Fruit fly (Drosophila melanogaster): ENCODE measurements around the gene CG6908.

Gene CG6908

dm6 chr3R:11694311-11695305 is 4.8 kb upstream of the CG6908 start, which contains the start of gene Fer3 (continued):
- TF ChIP-seq CG1647 (GFP tag; optimal IDR thresholded peaks at IDR 0.05), result no peak

- TF ChIP-seq sd (tag; optimal IDR thresholded peaks at IDR 0.05), result peak; percentile 6
- no peak for TF ChIP-seq nau (GFP tag; optimal IDR thresholded peaks at IDR 0.05)
- TF ChIP-seq CG8765 (GFP tag; IDR thresholded peaks at IDR 0.05), result no peak
- TF ChIP-seq CG4820 (GFP tag; optimal IDR thresholded peaks at IDR 0.05), result no peak
- peak; percentile 72 for TF ChIP-seq pros (GFP tag; optimal IDR thresholded peaks at IDR 0.05)
- no peak for TF ChIP-seq ems (GFP tag; optimal IDR thresholded peaks at IDR 0.05)
- TF ChIP-seq CG12942 (GFP tag; optimal IDR thresholded peaks at IDR 0.05), result no peak
- no peak for TF ChIP-seq Pdp1 (GFP tag; optimal IDR thresholded peaks at IDR 0.05)
- TF ChIP-seq CG7357 (GFP tag; IDR thresholded peaks at IDR 0.05), result no peak
- no peak for TF ChIP-seq Hr39 (optimal IDR thresholded peaks at IDR 0.05)
- TF ChIP-seq nerfin-1 (tag; optimal IDR thresholded peaks at IDR 0.05), result peak; percentile 94
- no peak for TF ChIP-seq CG4707 (GFP tag; optimal IDR thresholded peaks at IDR 0.05)
- TF ChIP-seq gsb-n (tag; optimal IDR thresholded peaks at IDR 0.05), result peak; percentile 89
- TF ChIP-seq klu (GFP tag; IDR thresholded peaks at IDR 0.05), result no peak
- TF ChIP-seq sens (GFP tag), result peak; percentile 54
- TF ChIP-seq oc (tag; optimal IDR thresholded peaks at IDR 0.05), result peak; percentile 27
- no peak for TF ChIP-seq Dbx (GFP tag; IDR thresholded peaks at IDR 0.05)
- TF ChIP-seq CG3281 (GFP tag; optimal IDR thresholded peaks at IDR 0.05), result no peak
- no peak for TF ChIP-seq CG8388 (GFP tag; optimal IDR thresholded peaks at IDR 0.05)
Measured at dm6 chr3R:11692504-11692903, 2.7 kb upstream of the CG6908 start.

dm6 chr3R:11691747-11692146 is 1.9 kb upstream of the CG6908 start, which contains the start of gene CG18765:
CG18765 (minus strand) TSS chr3R:11691799.
- no peak for TF ChIP-seq cg (GFP tag; optimal IDR thresholded peaks at IDR 0.05)
- TF ChIP-seq CG14965 (GFP tag; optimal IDR thresholded peaks at IDR 0.05; ENCODE audit: borderline replicate concordance), result no peak
- TF ChIP-seq CG34376 (GFP tag; optimal IDR thresholded peaks at IDR 0.05), result peak; percentile 59
- TF ChIP-seq mirr (GFP tag; optimal IDR thresholded peaks at IDR 0.05), result peak; percentile 49
- peak; percentile 14 for TF ChIP-seq sens (GFP tag)
- TF ChIP-seq sd (tag; optimal IDR thresholded peaks at IDR 0.05), result peak; percentile 32
- TF ChIP-seq exex (tag; optimal IDR thresholded peaks at IDR 0.05), result peak; percentile 79

- TF ChIP-seq CG11456 (GFP tag; IDR thresholded peaks at IDR 0.05), result no peak
- no peak for TF ChIP-seq CG4617 (GFP tag; optimal IDR thresholded peaks at IDR 0.05; ENCODE audit: borderline replicate concordance)
- TF ChIP-seq CG12236 (GFP tag; optimal IDR thresholded peaks at IDR 0.05), result no peak
- no peak for TF ChIP-seq chm (GFP tag; IDR thresholded peaks at IDR 0.05)
- TF ChIP-seq jigr1 (GFP tag; IDR thresholded peaks at IDR 0.05), result no peak
- TF ChIP-seq sug (tag; optimal IDR thresholded peaks at IDR 0.05), result peak; percentile 37
- TF ChIP-seq CG12104 (GFP tag; optimal IDR thresholded peaks at IDR 0.05), result no peak
- TF ChIP-seq Deaf1 (tag; optimal IDR thresholded peaks at IDR 0.05), result peak; percentile 82
- TF ChIP-seq bowl (GFP tag; IDR thresholded peaks at IDR 0.05), result no peak
- 0 out of 2 replicates have a peak, but pooled peaks have one; percentile 13 for TF ChIP-seq CG13287 (GFP tag; IDR thresholded peaks at IDR 0.05; ENCODE audit: partially characterized antibody)
- peak; percentile 24 for TF ChIP-seq Jarid2 (GFP tag; optimal IDR thresholded peaks at IDR 0.05)
- no peak for TF ChIP-seq eve (GFP tag; optimal IDR thresholded peaks at IDR 0.05)
- TF ChIP-seq GATAe (GFP tag; conservative IDR thresholded peaks at IDR 0.05), result peak; percentile 61; the same call in 1 of the 2 replicates
- no peak for TF ChIP-seq onecut (GFP tag; IDR thresholded peaks at IDR 0.05)
- no peak for TF ChIP-seq CG11247 (GFP tag; IDR thresholded peaks at IDR 0.05)
- TF ChIP-seq CG10959 (GFP tag; IDR thresholded peaks at IDR 0.05), result no peak
- TF ChIP-seq ERR (GFP tag; optimal IDR thresholded peaks at IDR 0.05), result no peak
- peak; percentile 49; the same call in 2 of the 3 replicates for TF ChIP-seq row (GFP tag; IDR thresholded peaks at IDR 0.05)
- TF ChIP-seq CG12744 (GFP tag; optimal IDR thresholded peaks at IDR 0.05), result no peak
- TF ChIP-seq CG8281 (tag; optimal IDR thresholded peaks at IDR 0.05), result no peak
Measured at dm6 chr3R:11690857-11691471, 1.1 kb upstream of the CG6908 start.
